Fruit fly (Drosophila melanogaster): ENCODE measurements around the gene byn.

Gene byn

dm6 chr3L:11941612-11942011 is 14.1 kb downstream of the byn start, which contains the start of gene Rpt4R:
TSS of gene Rpt4R (plus strand) at chr3L:11941912.
- TF ChIP-seq insv (optimal IDR thresholded peaks at IDR 0.05) (no peak), ttk (optimal IDR thresholded peaks at IDR 0.05) (no peak), Myc (optimal IDR thresholded peaks at IDR 0.05) (no peak), psq (optimal IDR thresholded peaks at IDR 0.05) (no peak), Sin3A (optimal IDR thresholded peaks at IDR 0.05) (no peak), h (optimal IDR thresholded peaks at IDR 0.05) (no peak)

dm6 chr3L:11944752-11945151 is 17.3 kb downstream of the byn start, which contains the start of gene CG5883:
TSS of gene CG5883 (minus strand) at chr3L:11944852.
- no peak for TF ChIP-seq ttk (optimal IDR thresholded peaks at IDR 0.05)
- TF ChIP-seq h (optimal IDR thresholded peaks at IDR 0.05) = no peak
- no peak for TF ChIP-seq Sin3A (optimal IDR thresholded peaks at IDR 0.05)
- TF ChIP-seq psq (optimal IDR thresholded peaks at IDR 0.05) = no peak
- TF ChIP-seq Myc (optimal IDR thresholded peaks at IDR 0.05) = no peak
- no peak for TF ChIP-seq insv (optimal IDR thresholded peaks at IDR 0.05)

DNA sequence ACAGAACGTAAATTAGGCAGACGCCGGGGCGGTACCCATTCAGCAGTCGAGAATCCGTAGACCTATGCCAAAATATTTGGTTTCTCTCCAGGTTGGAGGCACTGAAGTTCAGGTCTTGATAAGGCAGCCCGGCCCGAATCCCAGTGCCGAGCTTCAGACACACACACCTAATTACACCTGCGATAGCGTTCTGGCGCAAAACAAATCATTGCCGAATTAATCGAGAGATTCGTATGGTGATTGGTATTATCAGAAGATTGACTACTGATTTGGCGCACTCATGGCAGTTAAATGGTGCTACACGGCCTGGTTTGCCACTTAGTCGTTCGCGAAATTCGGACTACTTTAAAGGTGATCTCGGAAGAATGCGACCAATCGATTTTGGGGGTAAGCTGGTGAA is 19.9 kb downstream of the byn start, which contains the start of gene CG7252:
TSS of gene CG7252 (plus strand) at position 319 of the 400 bp plus-strand sequence.
- TF ChIP-seq Sin3A (optimal IDR thresholded peaks at IDR 0.05) (no peak), psq (optimal IDR thresholded peaks at IDR 0.05) (no peak), insv (optimal IDR thresholded peaks at IDR 0.05) (no peak), ttk (optimal IDR thresholded peaks at IDR 0.05) (no peak), h (optimal IDR thresholded peaks at IDR 0.05) (no peak), Myc (optimal IDR thresholded peaks at IDR 0.05) (no peak)

dm6 chr3L:11949539-11949938 is 22.0 kb downstream of the byn start, which contains the start of gene CG17826:
TSS of gene CG17826 (plus strand) at chr3L:11949839.
- no peak for TF ChIP-seq Sin3A (optimal IDR thresholded peaks at IDR 0.05)
- TF ChIP-seq insv (optimal IDR thresholded peaks at IDR 0.05) = no peak
- TF ChIP-seq ttk (optimal IDR thresholded peaks at IDR 0.05) = no peak
- TF ChIP-seq h (optimal IDR thresholded peaks at IDR 0.05) = no peak
- TF ChIP-seq Myc (optimal IDR thresholded peaks at IDR 0.05) = no peak
- no peak for TF ChIP-seq psq (optimal IDR thresholded peaks at IDR 0.05)

dm6 chr3L:11953217-11953616 is 25.7 kb downstream of the byn start, which contains the start of gene obst-G:
TSS of gene obst-G (minus strand) at chr3L:11953317.
- TF ChIP-seq h (optimal IDR thresholded peaks at IDR 0.05) = no peak
- no peak for TF ChIP-seq Myc (optimal IDR thresholded peaks at IDR 0.05)
- TF ChIP-seq ttk (optimal IDR thresholded peaks at IDR 0.05) = no peak
- no peak for TF ChIP-seq psq (optimal IDR thresholded peaks at IDR 0.05)
- TF ChIP-seq insv (optimal IDR thresholded peaks at IDR 0.05) = no peak
- no peak for TF ChIP-seq Sin3A (optimal IDR thresholded peaks at IDR 0.05)

DNA sequence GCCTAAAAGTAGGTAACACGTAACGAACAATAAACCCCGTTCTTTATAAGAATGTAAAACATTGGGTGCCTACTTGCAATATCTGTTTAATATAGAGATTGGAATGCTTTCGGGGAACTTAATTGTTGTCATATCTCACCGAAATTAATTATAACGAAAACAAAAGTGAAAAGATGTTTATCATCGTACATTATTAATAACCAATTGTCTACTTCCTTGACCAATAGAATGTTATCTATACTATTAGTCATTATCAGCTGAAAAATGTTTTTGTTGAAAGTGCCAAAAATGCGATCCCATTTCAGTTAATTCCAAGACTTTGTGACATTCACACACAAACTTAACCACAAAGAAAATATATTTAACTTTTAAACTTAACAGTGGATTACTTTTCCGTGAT is 26.3 kb downstream of the byn start, which contains the start of gene CG7248:
TSS of gene CG7248 (plus strand) at position 301 of the 400 bp plus-strand sequence.
- no peak for TF ChIP-seq psq (optimal IDR thresholded peaks at IDR 0.05)
- no peak for TF ChIP-seq insv (optimal IDR thresholded peaks at IDR 0.05)
- TF ChIP-seq Myc (optimal IDR thresholded peaks at IDR 0.05) = no peak
- no peak for TF ChIP-seq ttk (optimal IDR thresholded peaks at IDR 0.05)
- TF ChIP-seq h (optimal IDR thresholded peaks at IDR 0.05) = no peak
- TF ChIP-seq Sin3A (optimal IDR thresholded peaks at IDR 0.05) = no peak

DNA sequence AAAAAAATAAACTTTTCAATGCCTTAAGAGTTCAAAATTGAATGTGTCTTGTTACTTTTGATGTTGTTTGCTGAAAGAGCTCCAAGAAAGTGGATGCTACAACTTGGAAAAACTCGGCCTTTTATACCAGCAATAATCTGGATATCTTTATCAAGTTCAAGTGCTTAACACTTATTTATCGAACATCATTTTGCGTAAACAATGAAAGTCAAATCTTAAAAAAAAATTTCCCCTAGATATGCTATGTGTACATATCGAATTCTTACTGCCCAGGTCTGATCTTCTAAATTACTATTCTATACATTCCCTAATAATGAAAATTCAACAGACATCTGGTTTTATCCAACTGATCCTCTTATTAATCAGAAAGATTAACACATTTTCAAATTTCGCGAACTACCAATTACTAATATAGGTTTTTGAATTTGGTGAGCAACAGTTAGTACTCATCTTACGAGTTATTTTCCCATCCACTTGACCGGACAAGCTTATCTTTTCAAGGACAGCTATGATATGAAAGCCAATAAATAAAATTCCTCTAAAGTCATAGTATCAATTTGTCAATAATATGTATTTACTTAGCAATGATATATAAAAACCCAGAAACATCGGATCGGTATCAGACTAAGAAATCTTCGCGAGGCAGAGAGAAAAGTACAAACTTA is 30.3 kb downstream of the byn start, which contains the start of the genes CG11570 and CG43294:
TSS of gene CG11570 (minus strand) at position 101 of the 665 bp plus-strand sequence.
TSS of gene CG43294 (plus strand) at position 615 of the 665 bp plus-strand sequence.
- TF ChIP-seq insv (optimal IDR thresholded peaks at IDR 0.05) = no peak
- no peak for TF ChIP-seq Sin3A (optimal IDR thresholded peaks at IDR 0.05)
- TF ChIP-seq psq (optimal IDR thresholded peaks at IDR 0.05) = no peak
- no peak for TF ChIP-seq Myc (optimal IDR thresholded peaks at IDR 0.05)
- TF ChIP-seq h (optimal IDR thresholded peaks at IDR 0.05) = no peak
- TF ChIP-seq ttk (optimal IDR thresholded peaks at IDR 0.05) = no peak

dm6 chr3L:11966104-11966503 is 38.6 kb downstream of the byn start, which contains the start of gene prc:
TSS of gene prc (minus strand) at chr3L:11966131.
- TF ChIP-seq insv (optimal IDR thresholded peaks at IDR 0.05) (no peak), ttk (optimal IDR thresholded peaks at IDR 0.05) (no peak)

DNA sequence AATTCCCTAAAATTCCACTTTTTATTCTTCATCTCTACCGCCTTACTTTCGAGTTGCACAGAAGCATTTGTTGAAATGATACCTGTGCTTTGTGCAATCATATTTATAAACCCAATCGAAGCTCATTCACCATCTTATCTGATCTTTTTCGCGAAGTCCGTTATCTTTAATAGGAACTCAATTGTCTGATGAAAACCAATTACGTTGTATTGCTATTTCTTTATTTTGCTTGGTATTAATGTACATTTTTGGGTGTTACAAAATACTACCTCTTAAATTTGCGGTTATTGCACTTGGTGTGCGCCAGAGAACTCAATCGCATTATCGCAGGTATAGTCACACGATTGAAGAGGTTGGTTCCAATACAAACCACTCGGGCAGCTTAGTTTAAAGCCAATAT is 45.4 kb downstream of the byn start, which contains the start of gene Muc68E:
TSS of gene Muc68E (minus strand) at position 101 of the 400 bp plus-strand sequence.
- TF ChIP-seq ttk (optimal IDR thresholded peaks at IDR 0.05) (no peak), insv (optimal IDR thresholded peaks at IDR 0.05) (no peak), psq (optimal IDR thresholded peaks at IDR 0.05) (no peak)

DNA sequence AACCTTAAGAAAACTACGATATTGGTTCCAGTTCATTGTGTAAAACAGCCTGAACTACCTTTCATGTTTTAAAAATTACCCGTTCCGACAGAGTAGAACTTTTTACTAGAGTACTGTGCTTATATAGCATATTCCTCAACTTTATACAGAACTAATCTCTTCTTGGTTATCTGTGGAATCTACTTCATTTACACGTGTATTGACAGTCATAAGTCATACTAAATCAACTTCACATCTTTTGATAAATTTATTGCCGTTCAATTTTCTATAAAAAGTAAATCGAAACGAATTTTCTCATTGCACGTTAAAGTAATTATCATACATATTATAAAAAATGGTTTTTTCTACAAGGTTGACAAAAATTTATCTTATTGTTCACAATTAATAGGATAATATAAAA is 46.2 kb downstream of the byn start, which contains the start of gene CG42397:
TSS of gene CG42397 (minus strand) at position 101 of the 400 bp plus-strand sequence.
- TF ChIP-seq psq (optimal IDR thresholded peaks at IDR 0.05) = no peak

DNA sequence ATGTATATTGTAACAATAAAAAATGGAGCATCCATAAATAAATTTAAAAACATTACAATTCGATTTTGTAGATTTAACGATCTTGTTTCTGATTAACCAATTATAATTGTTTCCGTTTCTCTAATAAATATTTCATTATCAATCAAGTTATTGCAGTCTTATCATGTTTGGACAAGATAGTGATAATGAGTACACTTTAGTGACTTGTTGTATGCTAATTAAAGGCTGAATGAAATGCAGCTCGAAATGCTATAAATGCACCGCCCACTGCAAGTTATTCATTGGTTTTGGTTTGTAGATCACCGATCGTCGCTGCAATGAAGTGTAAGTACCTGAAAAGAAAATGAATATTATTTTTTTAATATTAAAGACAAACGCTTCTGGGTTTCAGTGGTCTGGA is 47.1 kb downstream of the byn start, which contains the start of gene CG14125:
TSS of gene CG14125 (plus strand) at position 301 of the 400 bp plus-strand sequence.
- TF ChIP-seq Myc (optimal IDR thresholded peaks at IDR 0.05) (no peak), insv (optimal IDR thresholded peaks at IDR 0.05) (no peak), Sin3A (optimal IDR thresholded peaks at IDR 0.05) (no peak), h (optimal IDR thresholded peaks at IDR 0.05) (no peak), ttk (optimal IDR thresholded peaks at IDR 0.05) (no peak), psq (optimal IDR thresholded peaks at IDR 0.05) (no peak)

- TF ChIP-seq ttk (optimal IDR thresholded peaks at IDR 0.05) (no peak), h (optimal IDR thresholded peaks at IDR 0.05) (no peak), Myc (optimal IDR thresholded peaks at IDR 0.05) (no peak), insv (optimal IDR thresholded peaks at IDR 0.05) (no peak), Sin3A (optimal IDR thresholded peaks at IDR 0.05) (no peak), psq (optimal IDR thresholded peaks at IDR 0.05) (no peak)
Measured at dm6 chr3L:11975811-11976210, 48.3 kb downstream of the byn start, which contains the start of gene CG43896. TSS of gene CG43896 (plus strand) at chr3L:11976111.
